Fruit fly (Drosophila melanogaster): ENCODE results near the gene CG5890.

CG5890 gene

dm6 chr3R:25893272-25893671, 37.3 kb downstream of the CG5890 start, which contains the start of gene CG5913 (continued):
- TF ChIP-seq Mrtf (GFP tag; IDR thresholded peaks at IDR 0.05): no peak
- peak; percentile 77 for TF ChIP-seq Myb (GFP tag; optimal IDR thresholded peaks at IDR 0.05)
- TF ChIP-seq nerfin-2 (GFP tag; IDR thresholded peaks at IDR 0.05; ENCODE audit: partially characterized antibody): no peak
- peak; percentile 70 for TF ChIP-seq E2f2 (GFP tag; IDR thresholded peaks at IDR 0.05)
- TF ChIP-seq btn (GFP tag; optimal IDR thresholded peaks at IDR 0.05): no peak
- no peak for TF ChIP-seq Hsf (GFP tag; optimal IDR thresholded peaks at IDR 0.05)
- no peak for TF ChIP-seq so (GFP tag; IDR thresholded peaks at IDR 0.05)
- no peak for TF ChIP-seq H15 (GFP tag; IDR thresholded peaks at IDR 0.05)
- TF ChIP-seq CG30403 (GFP tag; optimal IDR thresholded peaks at IDR 0.05): no peak
- no peak for TF ChIP-seq CG17361 (GFP tag; IDR thresholded peaks at IDR 0.05)
- no peak for TF ChIP-seq Xbp1 (GFP tag; optimal IDR thresholded peaks at IDR 0.05)
- TF ChIP-seq pita (GFP tag; optimal IDR thresholded peaks at IDR 0.05): peak; percentile 58
- no peak for TF ChIP-seq CG2116 (GFP tag; optimal IDR thresholded peaks at IDR 0.05)
- peak; percentile 99 for TF ChIP-seq trem (tag; optimal IDR thresholded peaks at IDR 0.05)
- TF ChIP-seq ftz-f1 (GFP tag; optimal IDR thresholded peaks at IDR 0.05): no peak
- TF ChIP-seq Hey (tag; optimal IDR thresholded peaks at IDR 0.05): no peak
- no peak for TF ChIP-seq scrt (GFP tag; optimal IDR thresholded peaks at IDR 0.05)
- TF ChIP-seq CG7745 (tag; optimal IDR thresholded peaks at IDR 0.05): no peak
- TF ChIP-seq CG10321 (GFP tag; IDR thresholded peaks at IDR 0.05): no peak
- no peak for TF ChIP-seq gcm (GFP tag; optimal IDR thresholded peaks at IDR 0.05)
- peak; percentile 24 for TF ChIP-seq BEAF-32 (GFP tag; optimal IDR thresholded peaks at IDR 0.05)
- TF ChIP-seq tin (GFP tag; optimal IDR thresholded peaks at IDR 0.05): no peak
- TF ChIP-seq tx (GFP tag; optimal IDR thresholded peaks at IDR 0.05): no peak
- TF ChIP-seq CG3838 (GFP tag; optimal IDR thresholded peaks at IDR 0.05): no peak
- TF ChIP-seq CG6254 (GFP tag; optimal IDR thresholded peaks at IDR 0.05): no peak
- no peak for TF ChIP-seq eyg (GFP tag; optimal IDR thresholded peaks at IDR 0.05)
- peak; percentile 44 for TF ChIP-seq CG15514 (GFP tag; optimal IDR thresholded peaks at IDR 0.05)
- no peak for TF ChIP-seq CG11456 (GFP tag; IDR thresholded peaks at IDR 0.05)
- no peak for TF ChIP-seq NC2α (GFP tag; optimal IDR thresholded peaks at IDR 0.05)
- TF ChIP-seq CG3847 (GFP tag; IDR thresholded peaks at IDR 0.05): peak; percentile 53
- no peak for TF ChIP-seq danr (GFP tag; IDR thresholded peaks at IDR 0.05)
- TF ChIP-seq CG17568 (GFP tag; optimal IDR thresholded peaks at IDR 0.05): no peak
- TF ChIP-seq lmd (GFP tag; IDR thresholded peaks at IDR 0.05): no peak
- TF ChIP-seq NC2β (GFP tag; optimal IDR thresholded peaks at IDR 0.05): no peak
- TF ChIP-seq Atf6 (GFP tag; IDR thresholded peaks at IDR 0.05): no peak
- no peak; the same call in 2 of the 3 replicates for TF ChIP-seq knrl (GFP tag; IDR thresholded peaks at IDR 0.05; ENCODE audit: partially characterized antibody)
- no peak for TF ChIP-seq pb (GFP tag; optimal IDR thresholded peaks at IDR 0.05)

dm6 chr3R:25895522-25895921, 39.6 kb downstream of the CG5890 start, which contains the start of gene Sodq:
Gene Sodq, plus strand, starts transcription at chr3R:25895822.
- TF ChIP-seq CG12744 (GFP tag; optimal IDR thresholded peaks at IDR 0.05) (no peak), ems (GFP tag; optimal IDR thresholded peaks at IDR 0.05) (no peak), dm (GFP tag; optimal IDR thresholded peaks at IDR 0.05) (no peak), NC2α (GFP tag; optimal IDR thresholded peaks at IDR 0.05) (no peak), CG15011 (GFP tag; optimal IDR thresholded peaks at IDR 0.05) (no peak), CG9437 (GFP tag; optimal IDR thresholded peaks at IDR 0.05) (no peak), Mrtf (GFP tag; IDR thresholded peaks at IDR 0.05) (no peak), CG33213 (GFP tag; optimal IDR thresholded peaks at IDR 0.05) (no peak), nmo (GFP tag; optimal IDR thresholded peaks at IDR 0.05) (no peak), CG11560 (tag; IDR thresholded peaks at IDR 0.05) (no peak), CG32772 (GFP tag; IDR thresholded peaks at IDR 0.05) (no peak)
